Fruit fly (Drosophila melanogaster): ENCODE results near the gene CG43232.

Gene CG43232

dm6 chr2L:6920661-6921359 is 11.1 kb upstream of the CG43232 start, which contains the start of gene Hrb27C (continued):
- no peak for TF ChIP-seq dimm (GFP tag; IDR thresholded peaks at IDR 0.05)
- no peak for TF ChIP-seq shn (GFP tag; optimal IDR thresholded peaks at IDR 0.05)
- TF ChIP-seq nau (GFP tag; optimal IDR thresholded peaks at IDR 0.05), result no peak
- TF ChIP-seq CG6854 (GFP tag; optimal IDR thresholded peaks at IDR 0.05), result no peak
- no peak for TF ChIP-seq Oaz (GFP tag; IDR thresholded peaks at IDR 0.05)
- TF ChIP-seq twi (tag; optimal IDR thresholded peaks at IDR 0.05), result no peak
- no peak for TF ChIP-seq en (GFP tag; optimal IDR thresholded peaks at IDR 0.05)
- TF ChIP-seq CG4707 (GFP tag; optimal IDR thresholded peaks at IDR 0.05), result no peak
- TF ChIP-seq CG6765 (GFP tag; optimal IDR thresholded peaks at IDR 0.05), result no peak
- TF ChIP-seq MTF-1 (GFP tag; optimal IDR thresholded peaks at IDR 0.05; ENCODE audit: borderline replicate concordance), result no peak
- no peak for TF ChIP-seq CG3838 (GFP tag; optimal IDR thresholded peaks at IDR 0.05)
- TF ChIP-seq CG2202 (tag; optimal IDR thresholded peaks at IDR 0.05), result no peak
- no peak for TF ChIP-seq ind (GFP tag; optimal IDR thresholded peaks at IDR 0.05)
- TF ChIP-seq CG15479 (GFP tag; optimal IDR thresholded peaks at IDR 0.05), result peak; percentile 96
- TF ChIP-seq CG7928 (GFP tag; optimal IDR thresholded peaks at IDR 0.05), result no peak
- no peak for TF ChIP-seq unc-4 (GFP tag; IDR thresholded peaks at IDR 0.05; ENCODE audit: partially characterized antibody)
- TF ChIP-seq z (GFP tag; IDR thresholded peaks at IDR 0.05), result no peak
- TF ChIP-seq Neu2 (GFP tag; optimal IDR thresholded peaks at IDR 0.05; ENCODE audit: borderline replicate concordance), result no peak
- TF ChIP-seq yki (optimal IDR thresholded peaks at IDR 0.05), result no peak
- no peak for TF ChIP-seq CG18619 (GFP tag; optimal IDR thresholded peaks at IDR 0.05)
- TF ChIP-seq CG2678 (tag; optimal IDR thresholded peaks at IDR 0.05), result no peak
- no peak for TF ChIP-seq Opbp (GFP tag; IDR thresholded peaks at IDR 0.05; ENCODE audit: partially characterized antibody)
- TF ChIP-seq Hey (tag; optimal IDR thresholded peaks at IDR 0.05), result no peak
- TF ChIP-seq CG10959 (GFP tag; IDR thresholded peaks at IDR 0.05), result no peak
- no peak for TF ChIP-seq Scr (GFP tag; IDR thresholded peaks at IDR 0.05; ENCODE audit: partially characterized antibody)
- no peak for TF ChIP-seq bab2 (GFP tag; optimal IDR thresholded peaks at IDR 0.05)
- no peak for TF ChIP-seq CG9727 (GFP tag; optimal IDR thresholded peaks at IDR 0.05)
- TF ChIP-seq Eip74EF (GFP tag; optimal IDR thresholded peaks at IDR 0.05), result no peak
- TF ChIP-seq sc (optimal IDR thresholded peaks at IDR 0.05), result no peak
- no peak for TF ChIP-seq sc (GFP tag; optimal IDR thresholded peaks at IDR 0.05)
- no peak for TF ChIP-seq Sry-β (GFP tag; optimal IDR thresholded peaks at IDR 0.05)
- TF ChIP-seq Dbx (GFP tag; IDR thresholded peaks at IDR 0.05), result peak; percentile 50; the same call in 1 of the 3 replicates
- no peak for TF ChIP-seq CG8281 (tag; optimal IDR thresholded peaks at IDR 0.05)
- no peak for TF ChIP-seq CG18599 (GFP tag; optimal IDR thresholded peaks at IDR 0.05)
- TF ChIP-seq hbn (GFP tag; IDR thresholded peaks at IDR 0.05; ENCODE audit: partially characterized antibody), result no peak
- TF ChIP-seq ara (GFP tag; IDR thresholded peaks at IDR 0.05), result no peak
- TF ChIP-seq D19B (GFP tag; optimal IDR thresholded peaks at IDR 0.05), result no peak
- no peak for TF ChIP-seq CG30403 (GFP tag; optimal IDR thresholded peaks at IDR 0.05)
- TF ChIP-seq luna (GFP tag; optimal IDR thresholded peaks at IDR 0.05), result no peak
- TF ChIP-seq pan (optimal IDR thresholded peaks at IDR 0.05), result no peak
- TF ChIP-seq pan (GFP tag; optimal IDR thresholded peaks at IDR 0.05 in 1 of 2, IDR thresholded peaks at IDR 0.05 in 1 of 2), result no peak
- no peak for TF ChIP-seq Meics (GFP tag; optimal IDR thresholded peaks at IDR 0.05)
- TF ChIP-seq CG32772 (GFP tag; IDR thresholded peaks at IDR 0.05), result no peak
- TF ChIP-seq CG17568 (GFP tag; optimal IDR thresholded peaks at IDR 0.05), result peak; percentile 11
- no peak for TF ChIP-seq scrt (GFP tag; optimal IDR thresholded peaks at IDR 0.05)
- no peak for TF ChIP-seq B-H2 (GFP tag; optimal IDR thresholded peaks at IDR 0.05)
- no peak for TF ChIP-seq fd96Cb (tag; optimal IDR thresholded peaks at IDR 0.05)
- no peak for TF ChIP-seq tin (GFP tag; optimal IDR thresholded peaks at IDR 0.05)
- peak; percentile 10 for TF ChIP-seq Hmr (GFP tag; optimal IDR thresholded peaks at IDR 0.05)
- TF ChIP-seq tx (GFP tag; optimal IDR thresholded peaks at IDR 0.05), result no peak
